Worm (Caenorhabditis elegans): Measurements from ENCODE around the gene srh-8.

- TF ChIP-seq nhr-76 (tag; optimal IDR thresholded peaks at IDR 0.05) = no peak
- no peak for TF ChIP-seq unc-62 (GFP tag; optimal IDR thresholded peaks at IDR 0.05)
- TF ChIP-seq ztf-4 (tag; optimal IDR thresholded peaks at IDR 0.05) = no peak
- TF ChIP-seq snpc-4 (tag; optimal IDR thresholded peaks at IDR 0.05) = no peak
- no peak for TF ChIP-seq fos-1 (tag; optimal IDR thresholded peaks at IDR 0.05)
- TF ChIP-seq unc-130 (tag; optimal IDR thresholded peaks at IDR 0.05) = no peak
Measured at ce11 chrV:4043632-4044031, 38.3 kb downstream of the srh-8 start, which contains the start of gene phat-3.

Data from whole organism, L1 larva.